Worm (Caenorhabditis elegans) whole organism, L3 larva: ENCODE data around the gene pals-19.

ENCODE experiments used
- R02D3.7 ChIP-seq: fragments of 150-350 bp; optimal IDR thresholded peaks from 2 replicates; lab custom pipeline; 2014; ENCODE audit warnings: missing biosample characterization, missing genetic modification characterization
- ceh-16 ChIP-seq: sonication (generic microtip); optimal IDR thresholded peaks from 2 replicates; lab custom pipeline; 2017; ENCODE audit warnings: missing biosample characterization, missing genetic modification characterization
- elt-2 ChIP-seq: sonication (generic microtip); optimal IDR thresholded peaks from 2 replicates; lab custom pipeline; 2016; ENCODE audit warnings: missing genetic modification reagents, mild to moderate bottlenecking, missing genetic modification characterization, missing compliant biosample characterization
- mdl-1 ChIP-seq: fragments of 150-350 bp; optimal IDR thresholded peaks from 2 replicates; lab custom pipeline; 2014; ENCODE audit warnings: missing biosample characterization, missing genetic modification characterization
- sea-2 ChIP-seq: fragments of 150-350 bp; sonication (generic microtip); optimal IDR thresholded peaks from 4 replicates; lab custom pipeline; 2014; ENCODE audit warnings: missing biosample characterization, missing genetic modification reagents, missing genetic modification characterization
- snpc-4 ChIP-seq: fragments of 150-350 bp; optimal IDR thresholded peaks from 2 replicates; lab custom pipeline; 2014; ENCODE audit warnings: missing biosample characterization, missing genetic modification characterization
- tbx-2 ChIP-seq: sonication (generic microtip); optimal IDR thresholded peaks from 2 replicates; lab custom pipeline; 2016; ENCODE audit warnings: mild to moderate bottlenecking, missing genetic modification characterization, missing compliant biosample characterization

- TF ChIP-seq elt-2 (no peak), mdl-1 (no peak), sea-2 (GFP tag; lab: Kevin White, UChicago) (no peak), ceh-16 (tag; lab: Kevin White, UChicago) (no peak), snpc-4 (tag; lab: Kevin White, UChicago) (no peak), R02D3.7 (tag; lab: Kevin White, UChicago) (no peak), tbx-2 (no peak)
Measured at ce11 chrIII:1417090-1417489, 15.3 kb downstream of the pals-19 start, which contains the start of gene elc-1.
